Worm (Caenorhabditis elegans) whole organism, L4 larva: ENCODE results near the gene tag-196.
A peak's percentile ranks its signal among the peaks of the same experiment; 100 is the strongest.

Source experiments
- F26F4.8 ChIP-seq: fragments of 200-800 bp; sonication (Bioruptor generic); conservative IDR thresholded peaks from 2 replicates; pipeline ENCODE4 v1.3.6; 2022; ENCODE audit warnings: missing genetic modification characterization, missing compliant biosample characterization
- F44E2.7 ChIP-seq: fragments of 200-800 bp; sonication (Bioruptor generic); IDR thresholded peaks from 2 replicates; pipeline ENCODE4 v2.1.2; 2022; ENCODE audit warnings: missing genetic modification characterization, missing compliant biosample characterization
- T20F7.1 ChIP-seq: fragments of 200-800 bp; sonication (Bioruptor generic); optimal IDR thresholded peaks from 2 replicates; lab custom pipeline; 2018; ENCODE audit warnings: mild to moderate bottlenecking, missing genetic modification characterization, missing compliant biosample characterization
- Y48G9A.11 ChIP-seq: fragments of 200-800 bp; sonication (Bioruptor generic); IDR thresholded peaks from 2 replicates; pipeline ENCODE4 v1.3.6; 2022; ENCODE audit warnings: missing genetic modification reagents, missing genetic modification characterization, missing compliant biosample characterization
- Y75B8A.6 ChIP-seq: fragments of 200-800 bp; sonication (Bioruptor generic); IDR thresholded peaks from 2 replicates; pipeline ENCODE4 v1.3.6; 2022; ENCODE audit warnings: missing genetic modification reagents, missing genetic modification characterization, missing compliant biosample characterization
- aha-1 ChIP-seq: fragments of 150-350 bp; peaks from one replicate; lab custom pipeline; 2014; ENCODE audit warnings: missing biosample characterization, missing genetic modification characterization
- ama-1 ChIP-seq: fragments of 150-350 bp; optimal IDR thresholded peaks from 2 replicates; lab custom pipeline; 2014; ENCODE audit warnings: inconsistent platforms, mixed read lengths
- ceh-20 ChIP-seq: fragments of 200-800 bp; sonication (Bioruptor generic); IDR thresholded peaks from 2 replicates; pipeline ENCODE4 v1.3.6; 2022; ENCODE audit warnings: missing genetic modification reagents, missing genetic modification characterization, missing compliant biosample characterization
- ceh-28 ChIP-seq: fragments of 150-350 bp; optimal IDR thresholded peaks from 2 replicates; lab custom pipeline; 2014; ENCODE audit warnings: missing biosample characterization, missing genetic modification reagents, missing genetic modification characterization
- dmd-6 ChIP-seq: fragments of 200-800 bp; sonication (Bioruptor generic); IDR thresholded peaks from 2 replicates; pipeline ENCODE4 v1.3.6; 2022; ENCODE audit warnings: missing genetic modification reagents, missing genetic modification characterization, missing compliant biosample characterization
- dmd-8 ChIP-seq: fragments of 200-800 bp; sonication (Bioruptor generic); IDR thresholded peaks from 2 replicates; pipeline ENCODE4 v1.3.6; 2022; ENCODE audit warnings: missing genetic modification characterization, missing compliant biosample characterization
- dpl-1 ChIP-seq: fragments of 150-350 bp; optimal IDR thresholded peaks from 2 replicates; lab custom pipeline; 2014; ENCODE audit warnings: missing biosample characterization, missing genetic modification reagents, missing genetic modification characterization
- duxl-1 ChIP-seq: sonication (generic microtip); optimal IDR thresholded peaks from 2 replicates; lab custom pipeline; 2016; ENCODE audit warnings: mild to moderate bottlenecking, missing genetic modification characterization, moderate library complexity, missing compliant biosample characterization; ENCODE audit not compliant: poor library complexity
- dve-1 ChIP-seq: sonication (generic microtip); optimal IDR thresholded peaks from 2 replicates; lab custom pipeline; 2017; ENCODE audit warnings: antibody characterized with exemption, mild to moderate bottlenecking, missing genetic modification characterization, missing compliant biosample characterization; ENCODE audit not compliant: insufficient read depth
- hlh-30 ChIP-seq: sonication (generic microtip); optimal IDR thresholded peaks from 2 replicates; lab custom pipeline; 2017; ENCODE audit warnings: antibody characterized with exemption, mild to moderate bottlenecking, missing genetic modification characterization, missing compliant biosample characterization; ENCODE audit not compliant: insufficient read depth
- hmg-1.1 ChIP-seq: fragments of 200-800 bp; sonication (Bioruptor generic); IDR thresholded peaks from 2 replicates; pipeline ENCODE4 v1.3.6; 2022; ENCODE audit warnings: missing genetic modification reagents, missing genetic modification characterization, missing compliant biosample characterization
- jun-1 ChIP-seq: fragments of 150-350 bp; optimal IDR thresholded peaks from 2 replicates; lab custom pipeline; 2014; ENCODE audit warnings: missing biosample characterization, missing genetic modification reagents, missing genetic modification characterization
- lin-29 ChIP-seq: fragments of 200-800 bp; sonication (Bioruptor generic); IDR thresholded peaks from 2 replicates; pipeline ENCODE4 v1.3.6; 2022; ENCODE audit warnings: missing genetic modification reagents, missing genetic modification characterization, missing compliant biosample characterization
- lin-38 ChIP-seq: fragments of 200-800 bp; sonication (Bioruptor generic); IDR thresholded peaks from 2 replicates; pipeline ENCODE4 v1.3.6; 2022; ENCODE audit warnings: missing genetic modification reagents, missing genetic modification characterization, missing compliant biosample characterization
- lir-3 ChIP-seq: sonication (generic microtip); optimal IDR thresholded peaks from 2 replicates; lab custom pipeline; 2016; ENCODE audit warnings: mild to moderate bottlenecking, missing genetic modification characterization, missing compliant biosample characterization
- lsy-2 ChIP-seq, 2 experiments: fragments of 150-350 bp in 1 of 2; sonication (generic microtip) in 1 of 2; optimal IDR thresholded peaks; 2 replicates each; lab custom pipeline; 2014 to 2017; ENCODE audit warnings: missing biosample characterization in 2 of 2, missing genetic modification characterization in 2 of 2
- mdt-29 ChIP-seq: fragments of 200-800 bp; sonication (Bioruptor generic); IDR thresholded peaks from 2 replicates; pipeline ENCODE4 v1.3.6; 2022; ENCODE audit warnings: missing genetic modification reagents, missing genetic modification characterization, missing compliant biosample characterization
- mxl-2 ChIP-seq: fragments of 200-800 bp; sonication (Bioruptor generic); conservative IDR thresholded peaks from 2 replicates; pipeline ENCODE4 v1.3.6; 2022; ENCODE audit warnings: missing genetic modification reagents, missing genetic modification characterization, missing compliant biosample characterization
- nhr-11 ChIP-seq: fragments of 150-350 bp; optimal IDR thresholded peaks from 2 replicates; lab custom pipeline; 2014; ENCODE audit warnings: missing biosample characterization, missing genetic modification characterization
- nhr-25 ChIP-seq: sonication (generic microtip); optimal IDR thresholded peaks from 2 replicates; lab custom pipeline; 2017; ENCODE audit warnings: missing genetic modification characterization, mild to moderate bottlenecking, missing compliant biosample characterization, antibody characterized with exemption, moderate library complexity, borderline replicate concordance; ENCODE audit not compliant: insufficient read depth
- nhr-42 ChIP-seq: fragments of 200-800 bp; sonication (Bioruptor generic); IDR thresholded peaks from 2 replicates; pipeline ENCODE4 v1.3.6; 2022; ENCODE audit warnings: missing genetic modification characterization, missing compliant biosample characterization
- nhr-48 ChIP-seq: sonication (generic microtip); optimal IDR thresholded peaks from 2 replicates; lab custom pipeline; 2016; ENCODE audit warnings: mild to moderate bottlenecking, missing genetic modification characterization, missing compliant biosample characterization
- pha-4 ChIP-seq, 2 experiments: fragments of 150-350 bp in 1 of 2; fragments of 200-800 bp in 1 of 2; sonication (Bioruptor generic) in 1 of 2; IDR thresholded peaks in 1 of 2; optimal IDR thresholded peaks in 1 of 2; 2 replicates each; pipeline versions ENCODE4 v1.3.6 to Lab custom; 2014 to 2022; ENCODE audit warnings: missing genetic modification characterization in 2 of 2, missing genetic modification reagents in 2 of 2, missing biosample characterization in 1 of 2, missing compliant biosample characterization in 1 of 2
- php-3 ChIP-seq: fragments of 200-800 bp; sonication (Bioruptor generic); IDR thresholded peaks from 2 replicates; pipeline ENCODE4 v1.3.6; 2022; ENCODE audit warnings: missing genetic modification reagents, missing genetic modification characterization, missing compliant biosample characterization
- saeg-2 ChIP-seq: fragments of 200-800 bp; sonication (Bioruptor generic); IDR thresholded peaks from 2 replicates; pipeline ENCODE4 v1.3.6; 2022; ENCODE audit warnings: missing genetic modification reagents, missing genetic modification characterization, missing compliant biosample characterization
- sdz-12 ChIP-seq: fragments of 200-800 bp; sonication (Bioruptor generic); optimal IDR thresholded peaks from 2 replicates; lab custom pipeline; 2018; ENCODE audit warnings: mild to moderate bottlenecking, missing genetic modification characterization, missing compliant biosample characterization
- set-16 ChIP-seq: fragments of 200-800 bp; sonication (Bioruptor generic); IDR thresholded peaks from 2 replicates; pipeline ENCODE4 v1.3.6; 2022; ENCODE audit warnings: missing genetic modification reagents, missing genetic modification characterization, missing compliant biosample characterization
- tag-97 ChIP-seq: fragments of 200-800 bp; sonication (Bioruptor generic); IDR thresholded peaks from 2 replicates; pipeline ENCODE4 v1.3.6; 2022; ENCODE audit warnings: missing genetic modification characterization, missing compliant biosample characterization
- unc-62 ChIP-seq, 3 experiments: fragments of 150-350 bp in 1 of 3; sonication (generic microtip); optimal IDR thresholded peaks in 2 of 3; peaks in 1 of 3; 1 replicate in 1 of 3; 2 replicates in 2 of 3; lab custom pipeline; 2014 to 2017; ENCODE audit warnings: missing biosample characterization in 3 of 3, missing genetic modification characterization in 3 of 3, missing genetic modification reagents in 3 of 3, missing genotype in 1 of 3
- vab-7 ChIP-seq: fragments of 200-800 bp; sonication (Bioruptor generic); IDR thresholded peaks from 2 replicates; pipeline ENCODE4 v1.3.6; 2022; ENCODE audit warnings: missing genetic modification reagents, missing genetic modification characterization, missing compliant biosample characterization
- zfp-3 ChIP-seq: fragments of 200-800 bp; sonication (Bioruptor generic); conservative IDR thresholded peaks from 2 replicates; pipeline ENCODE4 v1.3.6; 2022; ENCODE audit warnings: missing genetic modification reagents, missing genetic modification characterization, missing compliant biosample characterization
- zip-11 ChIP-seq: fragments of 200-800 bp; sonication (Bioruptor generic); IDR thresholded peaks from 2 replicates; pipeline ENCODE4 v1.3.6; 2022; ENCODE audit warnings: missing genetic modification characterization, missing compliant biosample characterization
- ztf-11 ChIP-seq: fragments of 150-350 bp; optimal IDR thresholded peaks from 2 replicates; lab custom pipeline; 2014; ENCODE audit warnings: missing biosample characterization, missing genetic modification characterization

tag-196 gene

ce11 chrV:8623754-8624153 is 29.0 kb downstream of the tag-196 start, which contains the start of gene F41E6.17:
F41E6.17 (plus strand) TSS chrV:8624101.
- TF ChIP-seq lin-38 (GFP tag; lab: Robert Waterston, UW), result no peak
- TF ChIP-seq lin-29 (GFP tag; lab: Robert Waterston, UW), result no peak
- TF ChIP-seq hlh-30 (tag; lab: Kevin White, UChicago), result peak; percentile 15

- TF ChIP-seq ceh-20 (peak; percentile 61; the same call in 1 of the 2 replicates), lin-29 (GFP tag; lab: Robert Waterston, UW) (no peak), unc-62 (GFP tag; optimal IDR thresholded peaks at IDR 0.05 in 1 of 2; lab: Kevin White, UChicago) (peak in 1 of 2 experiments; percentile 50), unc-62 (tag; optimal IDR thresholded peaks at IDR 0.05; lab: Kevin White, UChicago) (no peak), dmd-8 (GFP tag; lab: Robert Waterston, UW) (no peak)
Observed at ce11 chrV:8626406-8626805, 31.7 kb downstream of the tag-196 start.

- TF ChIP-seq unc-62 (GFP tag; optimal IDR thresholded peaks at IDR 0.05 in 1 of 2; lab: Kevin White, UChicago) (peak in 1 of 2 experiments; percentile 93), unc-62 (tag; optimal IDR thresholded peaks at IDR 0.05; lab: Kevin White, UChicago) (no peak), saeg-2 (no peak)
Observed at ce11 chrV:8627580-8627979, 32.9 kb downstream of the tag-196 start.

ce11 chrV:8629029-8629428 is 34.3 kb downstream of the tag-196 start, which contains the start of gene F41E6.12:
F41E6.12 (minus strand) TSS chrV:8629129.
- peak in 1 of 2 experiments; percentile 12 for TF ChIP-seq lsy-2 (tag; optimal IDR thresholded peaks at IDR 0.05; lab: Kevin White, UChicago)
- peak; percentile 88 for TF ChIP-seq aha-1
- peak; percentile 15 for TF ChIP-seq duxl-1 (tag; lab: Kevin White, UChicago)
- TF ChIP-seq lin-38 (GFP tag; lab: Robert Waterston, UW), result no peak
- no peak for TF ChIP-seq hlh-30 (tag; lab: Kevin White, UChicago)
- no peak for TF ChIP-seq mdt-29 (GFP tag; lab: Robert Waterston, UW)
- no peak for TF ChIP-seq jun-1 (tag; lab: Kevin White, UChicago)
- TF ChIP-seq ama-1 (lab: Kevin White, UChicago), result peak; percentile 36
- TF ChIP-seq, all 104 proteins: peak for 4

ce11 chrV:8631277-8631765 is 36.6 kb downstream of the tag-196 start, which contains the start of gene atg-18:
atg-18 (minus strand) TSS chrV:8631327.
- TF ChIP-seq tag-97 (no peak), T20F7.1 (GFP tag; lab: Kevin White, UChicago) (peak; percentile 18), zip-11 (GFP tag; lab: Robert Waterston, UW) (no peak), mdt-29 (GFP tag; lab: Robert Waterston, UW) (no peak), nhr-25 (tag; lab: Kevin White, UChicago) (peak; percentile 22), Y75B8A.6 (no peak), dve-1 (tag; lab: Kevin White, UChicago) (peak; percentile 81), ceh-20 (peak; percentile 56; the same call in 1 of the 2 replicates), dmd-6 (GFP tag; lab: Robert Waterston, UW) (peak; percentile 76), lsy-2 (tag; optimal IDR thresholded peaks at IDR 0.05; lab: Kevin White, UChicago) (no peak), vab-7 (GFP tag; lab: Robert Waterston, UW) (no peak), ceh-28 (tag; lab: Kevin White, UChicago) (no peak), hmg-1.1 (GFP tag; lab: Robert Waterston, UW) (peak; percentile 71), nhr-11 (tag; lab: Kevin White, UChicago) (peak; percentile 67), php-3 (GFP tag; lab: Robert Waterston, UW) (0 out of 2 replicates have a peak, but pooled peaks have one; percentile 28), set-16 (GFP tag; lab: Robert Waterston, UW) (no peak), ztf-11 (no peak), pha-4 (GFP tag; IDR thresholded peaks at IDR 0.05; lab: Robert Waterston, UW) (no peak), pha-4 (tag; optimal IDR thresholded peaks at IDR 0.05; lab: Kevin White, UChicago) (peak; percentile 30), Y48G9A.11 (GFP tag; lab: Robert Waterston, UW) (no peak), F44E2.7 (GFP tag; lab: Robert Waterston, UW) (no peak), zfp-3 (GFP tag; lab: Robert Waterston, UW) (no peak), sdz-12 (GFP tag; lab: Kevin White, UChicago) (no peak), dpl-1 (GFP tag; lab: Kevin White, UChicago) (peak; percentile 30), nhr-42 (GFP tag; lab: Robert Waterston, UW) (peak; percentile 42; the same call in 1 of the 2 replicates), lir-3 (tag; lab: Kevin White, UChicago) (no peak), mxl-2 (GFP tag; lab: Robert Waterston, UW) (no peak), unc-62 (GFP tag; optimal IDR thresholded peaks at IDR 0.05 in 1 of 2; lab: Kevin White, UChicago) (peak in 1 of 2 experiments; percentile 47), unc-62 (tag; optimal IDR thresholded peaks at IDR 0.05; lab: Kevin White, UChicago) (no peak), F26F4.8 (no peak), nhr-48 (tag; lab: Kevin White, UChicago) (peak; percentile 81)
